Fruit fly (Drosophila melanogaster) whole organism, wandering third instar larva: ENCODE measurements around the gene Tasp1.

Experiments used
- Abd-B ChIP-seq: fragments of >200 bp; optimal IDR thresholded peaks from 2 replicates; lab custom pipeline; 2017; ENCODE audit warnings: missing biosample characterization, missing genetic modification characterization
- CG32264 ChIP-seq: fragments of 200-800 bp; sonication (Bioruptor generic); optimal IDR thresholded peaks from 2 replicates; lab custom pipeline; 2016; ENCODE audit warnings: missing biosample characterization, missing genetic modification characterization
- CG9705 ChIP-seq: fragments of 200-800 bp; sonication (Bioruptor generic); optimal IDR thresholded peaks from 2 replicates; lab custom pipeline; 2018; ENCODE audit warnings: missing biosample characterization, mild to moderate bottlenecking, missing genetic modification characterization
- CrebA ChIP-seq: fragments of 200-800 bp; sonication (Bioruptor generic); optimal IDR thresholded peaks from 2 replicates; lab custom pipeline; 2016; ENCODE audit warnings: missing biosample characterization, mild to moderate bottlenecking, missing genetic modification characterization, borderline replicate concordance
- Dfd ChIP-seq: fragments of >200 bp; optimal IDR thresholded peaks from 2 replicates; lab custom pipeline; 2017; ENCODE audit warnings: missing biosample characterization, missing genetic modification characterization
- Dif ChIP-seq: fragments of 200-275, 200-300 bp; sonication (Bioruptor generic); optimal IDR thresholded peaks from 2 replicates; lab custom pipeline; 2018; ENCODE audit warnings: missing biosample characterization, missing genetic modification characterization; ENCODE audit not compliant: partially characterized antibody
- GATAd ChIP-seq: sonication (Bioruptor generic); optimal IDR thresholded peaks from 2 replicates; lab custom pipeline; 2016; ENCODE audit warnings: missing biosample characterization, missing genetic modification characterization
- HLH106 ChIP-seq: fragments of 200-800 bp; optimal IDR thresholded peaks from 3 replicates; lab custom pipeline; 2019; ENCODE audit warnings: missing biosample characterization, mild to moderate bottlenecking, missing genetic modification characterization, moderate library complexity
- Hr78 ChIP-seq: fragments of >200 bp; optimal IDR thresholded peaks from 2 replicates; lab custom pipeline; 2017; ENCODE audit warnings: missing biosample characterization, missing genetic modification characterization
- Hr83 ChIP-seq: fragments of 200-300 bp; sonication (Bioruptor generic); optimal IDR thresholded peaks from 2 replicates; lab custom pipeline; 2016; ENCODE audit warnings: missing biosample characterization, mild to moderate bottlenecking, missing genetic modification characterization, moderate library complexity; ENCODE audit not compliant: poor library complexity, severe bottlenecking
- Jra ChIP-seq: sonication (Bioruptor generic); optimal IDR thresholded peaks from 2 replicates; lab custom pipeline; 2016; ENCODE audit warnings: missing biosample characterization, missing genetic modification characterization
- Mio ChIP-seq: sonication (Bioruptor generic); optimal IDR thresholded peaks from 2 replicates; lab custom pipeline; 2016; ENCODE audit warnings: missing biosample characterization, missing genetic modification characterization
- N ChIP-seq: fragments of >200 bp; optimal IDR thresholded peaks from 2 replicates; lab custom pipeline; 2018; ENCODE audit warnings: missing biosample characterization, missing external identifiers, missing genetic modification characterization
- OdsH ChIP-seq: fragments of 200-800 bp; sonication (Bioruptor generic); optimal IDR thresholded peaks from 2 replicates; lab custom pipeline; 2016; ENCODE audit warnings: missing biosample characterization, mild to moderate bottlenecking, missing genetic modification characterization
- Rel ChIP-seq, 2 experiments: fragments of 200-800 bp; sonication (Bioruptor generic) in 1 of 2; optimal IDR thresholded peaks; 2 replicates in 1 of 2; 3 replicates in 1 of 2; lab custom pipeline; 2016 to 2019; ENCODE audit warnings: mild to moderate bottlenecking in 2 of 2, missing biosample characterization in 2 of 2, missing genetic modification characterization in 2 of 2, moderate library complexity in 1 of 2
- Sp1 ChIP-seq: fragments of 200-800 bp; sonication (Bioruptor generic); optimal IDR thresholded peaks from 3 replicates; lab custom pipeline; 2019; ENCODE audit warnings: missing biosample characterization, mild to moderate bottlenecking, missing genetic modification characterization, moderate library complexity
- Vsx2 ChIP-seq: fragments of 200-300, 225-300 bp; sonication (Bioruptor generic); optimal IDR thresholded peaks from 2 replicates; lab custom pipeline; 2018; ENCODE audit warnings: missing biosample characterization, missing genetic modification characterization; ENCODE audit not compliant: partially characterized antibody
- br ChIP-seq: fragments of 200-800 bp; sonication (Bioruptor generic); optimal IDR thresholded peaks from 2 replicates; lab custom pipeline; 2016; ENCODE audit warnings: missing biosample characterization, missing genetic modification characterization
- brk ChIP-seq: fragments of 200-800 bp; sonication (Bioruptor generic); optimal IDR thresholded peaks from 2 replicates; lab custom pipeline; 2016; ENCODE audit warnings: missing biosample characterization, mild to moderate bottlenecking, missing genetic modification characterization
- dl ChIP-seq, 2 experiments: fragments of 175-275, 200-275 bp in 1 of 2; fragments of 200-275 bp in 1 of 2; sonication (Bioruptor generic); optimal IDR thresholded peaks; lab custom pipeline; 2018; ENCODE audit warnings: mild to moderate bottlenecking in 2 of 2, missing biosample characterization in 2 of 2, missing genetic modification characterization in 2 of 2, moderate library complexity in 2 of 2; ENCODE audit not compliant: partially characterized antibody in 2 of 2, insufficient read depth in 1 of 2
- dmrt93B ChIP-seq: fragments of 200-800 bp; sonication (Bioruptor generic); optimal IDR thresholded peaks from 2 replicates; lab custom pipeline; 2018; ENCODE audit warnings: missing biosample characterization, mild to moderate bottlenecking, missing genetic modification characterization
- dsf ChIP-seq: sonication (Bioruptor generic); optimal IDR thresholded peaks from 2 replicates; lab custom pipeline; 2016; ENCODE audit warnings: missing biosample characterization, missing genetic modification characterization, borderline replicate concordance
- ey ChIP-seq: fragments of 200-800 bp; sonication (Bioruptor generic); optimal IDR thresholded peaks from 2 replicates; lab custom pipeline; 2016; ENCODE audit warnings: missing biosample characterization, missing genetic modification characterization
- foxo ChIP-seq, 2 experiments: fragments of 200-800 bp; sonication (Bioruptor generic); optimal IDR thresholded peaks; 2 replicates in 1 of 2; 3 replicates in 1 of 2; lab custom pipeline; 2016 to 2017; ENCODE audit warnings: missing biosample characterization in 2 of 2, missing genetic modification characterization in 2 of 2
- fru ChIP-seq: fragments of 200-800 bp; sonication (Bioruptor generic); optimal IDR thresholded peaks from 3 replicates; lab custom pipeline; 2016; ENCODE audit warnings: missing biosample characterization, mild to moderate bottlenecking, missing genetic modification characterization
- h ChIP-seq: fragments of 200-800 bp; sonication (Bioruptor generic); optimal IDR thresholded peaks from 3 replicates; lab custom pipeline; 2016; ENCODE audit warnings: missing biosample characterization, mild to moderate bottlenecking, missing genetic modification characterization
- jim ChIP-seq: fragments of 175-275, 200-325 bp; sonication (Bioruptor generic); optimal IDR thresholded peaks from 2 replicates; lab custom pipeline; 2016; ENCODE audit warnings: missing biosample characterization, mild to moderate bottlenecking, missing genetic modification characterization
- lola ChIP-seq: fragments of >200 bp; optimal IDR thresholded peaks from 2 replicates; lab custom pipeline; 2017; ENCODE audit warnings: missing biosample characterization, missing genetic modification characterization
- pan ChIP-seq: fragments of >200 bp; optimal IDR thresholded peaks from 2 replicates; lab custom pipeline; 2017
- psq ChIP-seq: fragments of 200-800 bp; sonication (Bioruptor generic); optimal IDR thresholded peaks from 3 replicates; lab custom pipeline; 2017; ENCODE audit warnings: missing biosample characterization, mild to moderate bottlenecking, missing genetic modification characterization, moderate library complexity
- rgr ChIP-seq: fragments of 200-800 bp; sonication (Bioruptor generic); optimal IDR thresholded peaks from 3 replicates; lab custom pipeline; 2016; ENCODE audit warnings: missing biosample characterization, mild to moderate bottlenecking, missing genetic modification characterization
- sage ChIP-seq: fragments of 200-800 bp; sonication (Bioruptor generic); optimal IDR thresholded peaks from 2 replicates; lab custom pipeline; 2016; ENCODE audit warnings: missing biosample characterization, mild to moderate bottlenecking, missing genetic modification characterization
- sv ChIP-seq: fragments of 200-800 bp; sonication (Bioruptor generic); optimal IDR thresholded peaks from 3 replicates; lab custom pipeline; 2016; ENCODE audit warnings: missing biosample characterization, missing genetic modification characterization
- tai ChIP-seq: sonication (Bioruptor generic); optimal IDR thresholded peaks from 2 replicates; lab custom pipeline; 2016; ENCODE audit warnings: missing biosample characterization, missing genetic modification characterization
- usp ChIP-seq: fragments of >200 bp; optimal IDR thresholded peaks from 2 replicates; lab custom pipeline; 2017; ENCODE audit warnings: missing biosample characterization, missing genetic modification characterization
- woc ChIP-seq: sonication (Bioruptor generic); optimal IDR thresholded peaks from 2 replicates; lab custom pipeline; 2016; ENCODE audit warnings: missing biosample characterization, mild to moderate bottlenecking, missing genetic modification characterization

The Tasp1 gene

DNA sequence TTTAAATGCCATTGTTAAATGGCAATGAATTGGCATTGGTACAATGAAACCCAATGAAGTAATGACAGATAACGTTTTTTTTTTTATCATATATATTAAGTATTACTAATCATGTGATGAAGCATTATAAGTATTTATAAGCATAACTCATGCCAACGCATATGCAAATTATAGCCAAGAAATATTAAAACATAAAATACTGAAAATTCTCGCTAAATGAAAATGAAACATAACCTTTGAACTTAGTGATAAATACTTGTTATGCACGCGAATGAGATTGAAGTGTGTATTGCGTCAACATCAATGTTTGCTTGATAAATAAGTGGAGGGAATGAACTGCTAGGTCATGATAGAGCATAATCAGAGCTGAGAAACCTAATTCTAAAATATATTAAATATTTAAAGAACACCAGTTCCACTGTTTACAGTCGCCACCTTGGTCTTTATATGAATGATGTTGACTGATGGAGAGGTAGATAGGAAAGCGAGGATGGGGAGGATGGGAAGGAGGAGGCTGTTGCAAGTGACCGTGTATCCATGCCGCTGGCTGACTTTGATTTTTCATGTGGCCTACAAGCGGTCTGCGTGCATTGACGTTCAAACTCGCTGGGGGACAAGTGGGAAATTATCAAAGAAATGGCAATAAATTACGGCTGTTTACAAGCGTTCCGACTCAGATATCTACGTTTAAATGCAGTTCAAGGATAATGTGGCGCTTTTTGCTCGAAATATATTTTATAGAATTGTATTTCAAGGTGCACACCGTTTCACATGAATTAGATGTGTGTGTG is 31.0 kb downstream of the Tasp1 start:
- TF ChIP-seq OdsH: no peak
- TF ChIP-seq dsf (GFP tag; lab: Kevin White, UChicago): no peak
- TF ChIP-seq rgr (GFP tag; lab: Kevin White, UChicago): no peak
- no peak for TF ChIP-seq CrebA (GFP tag; lab: Kevin White, UChicago)
- TF ChIP-seq usp: no peak
- no peak for TF ChIP-seq Hr83 (GFP tag; lab: Kevin White, UChicago)
- TF ChIP-seq N (GFP tag; lab: Kevin White, UChicago): no peak
- TF ChIP-seq fru (GFP tag; lab: Kevin White, UChicago): no peak

- no peak for TF ChIP-seq woc (GFP tag; lab: Kevin White, UChicago)
- TF ChIP-seq GATAd (GFP tag; lab: Kevin White, UChicago): no peak
- no peak for TF ChIP-seq CrebA (GFP tag; lab: Kevin White, UChicago)
- no peak for TF ChIP-seq psq (GFP tag; lab: Kevin White, UChicago)
- TF ChIP-seq Sp1 (GFP tag; lab: Kevin White, UChicago): no peak
- TF ChIP-seq h (GFP tag; lab: Kevin White, UChicago): peak; percentile 13
- peak; percentile 2 for TF ChIP-seq sv (GFP tag; lab: Kevin White, UChicago)
- TF ChIP-seq brk (GFP tag; lab: Kevin White, UChicago): no peak
- no peak for TF ChIP-seq Vsx2 (GFP tag; lab: Kevin White, UChicago)
- no peak for TF ChIP-seq fru (GFP tag; lab: Kevin White, UChicago)
- peak in 1 of 2 experiments; percentile 24 for TF ChIP-seq foxo (GFP tag; optimal IDR thresholded peaks at IDR 0.05; lab: Kevin White, UChicago)
- no peak for TF ChIP-seq dsf (GFP tag; lab: Kevin White, UChicago)
- TF ChIP-seq, all 38 proteins: peak for 3
These were observed 33.2 kb downstream of the Tasp1 start for dm6 chr3L:16054095-16054494.

DNA sequence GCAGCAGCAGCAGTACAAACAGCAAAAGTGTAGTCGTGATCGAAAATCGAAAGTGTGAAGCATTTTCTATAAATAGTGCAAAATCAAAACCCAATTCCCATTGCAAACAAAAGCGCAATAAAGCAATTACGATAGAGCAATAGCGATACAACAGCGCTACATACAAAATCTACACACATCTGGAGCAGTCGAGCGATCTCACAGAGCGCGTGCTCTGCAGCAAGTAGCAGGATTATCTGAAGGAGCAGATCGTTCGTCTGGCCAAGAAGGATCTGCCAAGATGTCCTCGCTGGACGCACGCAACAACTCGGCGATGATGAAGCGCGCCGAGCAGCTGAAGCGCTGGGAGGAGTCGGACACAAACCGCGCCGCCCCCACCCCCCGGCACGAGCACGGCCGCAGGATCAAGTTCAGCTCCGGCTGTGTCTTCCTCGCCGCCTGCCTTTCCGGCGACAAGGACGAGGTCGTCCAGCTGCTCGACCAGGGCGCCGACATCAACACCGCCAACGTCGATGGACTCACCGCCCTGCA is 34.2 kb downstream of the Tasp1 start:
- TF ChIP-seq dmrt93B (no peak), Dfd (GFP tag; lab: Kevin White, UChicago) (peak; percentile 86), lola (GFP tag; lab: Kevin White, UChicago) (no peak)
- TF ChIP-seq, all 38 proteins: peak for 1

DNA sequence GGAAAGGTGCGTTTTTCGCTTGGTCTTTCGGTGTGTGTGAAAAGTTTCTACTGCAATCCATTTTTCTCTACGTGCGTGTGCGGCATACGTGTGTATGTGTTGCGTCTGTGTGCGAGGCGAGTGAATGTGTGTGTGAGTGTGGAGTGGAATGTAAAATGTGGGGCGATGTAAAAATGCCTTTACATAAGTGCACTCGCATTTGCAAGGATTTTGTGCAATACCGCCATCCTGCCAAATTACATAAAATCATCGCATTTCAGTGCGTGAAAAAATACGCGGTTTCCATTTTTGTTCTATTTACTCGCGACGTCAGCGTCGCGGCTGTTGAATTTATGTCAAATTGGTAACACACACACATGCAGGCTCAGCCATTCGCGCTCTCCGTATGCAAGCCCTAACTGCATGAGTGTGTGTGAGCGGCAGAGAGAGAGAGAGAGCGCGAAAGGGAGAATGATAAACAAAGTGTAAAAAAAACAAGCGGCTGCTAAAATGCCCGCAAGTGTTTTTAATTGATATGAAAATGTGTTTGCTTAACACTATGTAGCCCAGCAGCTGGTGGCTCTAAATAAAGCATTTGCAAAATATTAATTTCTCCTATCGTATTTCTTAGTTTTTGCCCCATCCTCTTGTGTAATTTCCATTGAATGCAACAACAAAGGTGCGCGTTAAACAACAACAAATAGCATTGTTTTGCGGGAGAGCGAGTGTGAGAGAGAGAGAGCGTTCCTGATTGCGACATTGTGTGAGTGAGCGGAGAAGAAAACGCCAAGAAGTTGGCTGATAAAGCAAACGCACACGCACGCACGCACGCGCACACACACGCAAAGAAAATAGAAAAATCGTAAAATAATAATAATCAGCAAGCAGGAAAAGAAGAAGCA is 34.9 kb downstream of the Tasp1 start:
- no peak for TF ChIP-seq OdsH
- peak; percentile 13 for TF ChIP-seq rgr (GFP tag; lab: Kevin White, UChicago)
- no peak for TF ChIP-seq Sp1 (GFP tag; lab: Kevin White, UChicago)
- TF ChIP-seq Dif: peak; percentile 58
- TF ChIP-seq dl (GFP tag; optimal IDR thresholded peaks at IDR 0.05; lab: Kevin White, UChicago; ENCODE audit: insufficient read depth in 1 of 2, partially characterized antibody in 2 of 2): peak; percentile 24 to 55
- TF ChIP-seq sv (GFP tag; lab: Kevin White, UChicago): no peak
- no peak for TF ChIP-seq woc (GFP tag; lab: Kevin White, UChicago)
- no peak for TF ChIP-seq CG32264
- TF ChIP-seq Mio (GFP tag; lab: Kevin White, UChicago): no peak
- TF ChIP-seq CG9705 (GFP tag; lab: Kevin White, UChicago): no peak
- no peak for TF ChIP-seq Jra (GFP tag; lab: Kevin White, UChicago)
- TF ChIP-seq dmrt93B: no peak
- TF ChIP-seq foxo (GFP tag; optimal IDR thresholded peaks at IDR 0.05; lab: Kevin White, UChicago): peak in 1 of 2 experiments; percentile 8
- no peak for TF ChIP-seq br (GFP tag; lab: Kevin White, UChicago)
- TF ChIP-seq Rel (GFP tag; optimal IDR thresholded peaks at IDR 0.05; lab: Kevin White, UChicago): peak; percentile 14
- peak; percentile 18 for TF ChIP-seq Rel (tag; optimal IDR thresholded peaks at IDR 0.05; lab: Kevin White, UChicago)
- TF ChIP-seq Hr83 (GFP tag; lab: Kevin White, UChicago): peak; percentile 4
- TF ChIP-seq Abd-B (GFP tag; lab: Kevin White, UChicago): peak; percentile 84
- no peak for TF ChIP-seq dsf (GFP tag; lab: Kevin White, UChicago)
- peak; percentile 41 for TF ChIP-seq h (GFP tag; lab: Kevin White, UChicago)
- TF ChIP-seq jim: no peak
- no peak for TF ChIP-seq tai (GFP tag; lab: Kevin White, UChicago)
- TF ChIP-seq N (GFP tag; lab: Kevin White, UChicago): peak; percentile 100
- peak; percentile 82 for TF ChIP-seq pan
- peak; percentile 99 for TF ChIP-seq Dfd (GFP tag; lab: Kevin White, UChicago)
- no peak for TF ChIP-seq GATAd (GFP tag; lab: Kevin White, UChicago)
- TF ChIP-seq Vsx2 (GFP tag; lab: Kevin White, UChicago): no peak
- TF ChIP-seq fru (GFP tag; lab: Kevin White, UChicago): peak; percentile 1
- no peak for TF ChIP-seq ey (GFP tag; lab: Kevin White, UChicago)
- peak; percentile 39 for TF ChIP-seq Hr78 (GFP tag; lab: Kevin White, UChicago)
- no peak for TF ChIP-seq sage (GFP tag; lab: Kevin White, UChicago)
- no peak for TF ChIP-seq HLH106 (tag; lab: Kevin White, UChicago)
- no peak for TF ChIP-seq lola (GFP tag; lab: Kevin White, UChicago)
